Worm (Caenorhabditis elegans) whole organism, young adult: ENCODE results near the gene npr-17.

Experiments used
- C06A6.2 ChIP-seq: fragments of 200-800 bp; sonication (Bioruptor generic); conservative IDR thresholded peaks from 2 replicates; pipeline ENCODE4 v1.3.6; 2022; ENCODE audit warnings: missing genetic modification characterization, missing compliant biosample characterization
- ama-1 ChIP-seq, 3 experiments: fragments of 150-350 bp in 1 of 3; sonication (generic microtip) in 2 of 3; optimal IDR thresholded peaks; 2 replicates each; lab custom pipeline; 2014 to 2018; ENCODE audit warnings: missing biosample characterization in 2 of 3, missing genetic modification characterization in 2 of 3, missing genetic modification reagents in 2 of 3
- atf-7 ChIP-seq: sonication (generic microtip); optimal IDR thresholded peaks from 2 replicates; lab custom pipeline; 2017; ENCODE audit warnings: mild to moderate bottlenecking, missing genetic modification characterization, missing compliant biosample characterization
- egl-18 ChIP-seq: fragments of 200-800 bp; sonication (Bioruptor generic); IDR thresholded peaks from 2 replicates; pipeline ENCODE4 v1.3.6; 2022; ENCODE audit warnings: missing genetic modification reagents, missing genetic modification characterization, missing compliant biosample characterization
- hlh-12 ChIP-seq: sonication (generic microtip); optimal IDR thresholded peaks from 2 replicates; lab custom pipeline; 2016; ENCODE audit warnings: missing genetic modification characterization, missing compliant biosample characterization
- lin-54 ChIP-seq: fragments of 200-800 bp; sonication (Bioruptor generic); optimal IDR thresholded peaks from 2 replicates; lab custom pipeline; 2018; ENCODE audit warnings: mild to moderate bottlenecking, missing genetic modification characterization, missing compliant biosample characterization
- lsl-1 ChIP-seq: fragments of 200-800 bp; sonication (Bioruptor generic); optimal IDR thresholded peaks from 2 replicates; lab custom pipeline; 2018; ENCODE audit warnings: mild to moderate bottlenecking, missing genetic modification characterization, moderate library complexity, missing compliant biosample characterization

DNA sequence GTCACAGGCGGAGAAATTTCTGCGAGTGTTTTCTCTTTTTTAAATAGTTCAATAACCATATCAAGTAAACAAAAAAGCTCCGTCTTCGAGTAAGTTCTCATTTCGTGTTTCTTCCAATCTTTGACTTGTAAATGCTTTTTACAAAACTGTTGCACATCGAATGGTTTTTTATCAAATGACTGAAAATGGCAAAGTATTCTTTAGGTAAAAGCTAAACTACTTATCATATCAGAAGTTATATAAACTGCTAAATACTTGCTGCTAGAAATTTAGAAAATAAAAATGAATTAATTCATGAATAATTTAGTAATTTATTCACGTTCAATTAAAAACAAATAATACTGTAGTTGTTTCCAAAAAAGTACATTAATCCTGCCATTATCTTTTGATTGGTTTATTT, 34.7 kb upstream of the npr-17 start, which contains the start of gene F44B9.9:
- TF ChIP-seq hlh-12 (tag; lab: Kevin White, UChicago) (no peak), lin-54 (GFP tag; lab: Kevin White, UChicago) (no peak), lsl-1 (GFP tag; lab: Kevin White, UChicago) (no peak), egl-18 (GFP tag; lab: Robert Waterston, UW) (no peak), ama-1 (optimal IDR thresholded peaks at IDR 0.05; lab: Kevin White, UChicago) (no peak), ama-1 (GFP tag; optimal IDR thresholded peaks at IDR 0.05; lab: Kevin White, UChicago) (no peak), C06A6.2 (no peak), atf-7 (tag; lab: Kevin White, UChicago) (no peak)
